Worm (Caenorhabditis elegans) whole organism, early embryonic: ENCODE data around the gene B0496.6.
A peak's percentile ranks its signal among the peaks of the same experiment; 100 is the strongest.

Experiments
- B0310.2 ChIP-seq: sonication (generic microtip); optimal IDR thresholded peaks from 2 replicates; lab custom pipeline; 2016; ENCODE audit warnings: mild to moderate bottlenecking, missing genetic modification characterization, missing compliant biosample characterization
- F13C5.2 ChIP-seq: sonication (generic microtip); optimal IDR thresholded peaks from 2 replicates; lab custom pipeline; 2017; ENCODE audit warnings: mild to moderate bottlenecking, missing genetic modification characterization, inconsistent platforms, missing compliant biosample characterization
- aly-1 ChIP-seq: sonication (generic microtip); optimal IDR thresholded peaks from 2 replicates; lab custom pipeline; 2016; ENCODE audit warnings: missing genetic modification characterization, missing compliant biosample characterization
- ama-1 ChIP-seq: fragments of 150-350 bp; optimal IDR thresholded peaks from 2 replicates; lab custom pipeline; 2014
- ceh-13 ChIP-seq: fragments of 200-800 bp; sonication (Bioruptor generic); optimal IDR thresholded peaks from 2 replicates; lab custom pipeline; 2018; ENCODE audit warnings: mild to moderate bottlenecking, missing genetic modification characterization, missing compliant biosample characterization
- ceh-36 ChIP-seq: sonication (generic microtip); optimal IDR thresholded peaks from 2 replicates; lab custom pipeline; 2016; ENCODE audit warnings: missing genetic modification characterization, inconsistent platforms, missing compliant biosample characterization
- ets-7 ChIP-seq: sonication (generic microtip); optimal IDR thresholded peaks from 2 replicates; lab custom pipeline; 2016; ENCODE audit warnings: missing genotype, missing genetic modification characterization, missing compliant biosample characterization
- flt-1 ChIP-seq: fragments of 200-800 bp; sonication (Bioruptor generic); IDR thresholded peaks from 2 replicates; pipeline ENCODE4 v1.3.6; 2022; ENCODE audit warnings: missing genetic modification characterization, missing compliant biosample characterization
- hmbx-1 ChIP-seq: sonication (generic microtip); optimal IDR thresholded peaks from 2 replicates; lab custom pipeline; 2016; ENCODE audit warnings: mild to moderate bottlenecking, missing genetic modification characterization, missing compliant biosample characterization
- hmg-4 ChIP-seq: fragments of 200-800 bp; sonication (Bioruptor generic); optimal IDR thresholded peaks from 2 replicates; lab custom pipeline; 2018; ENCODE audit warnings: mild to moderate bottlenecking, missing genetic modification characterization, missing compliant biosample characterization
- hnd-1 ChIP-seq: sonication (generic microtip); optimal IDR thresholded peaks from 2 replicates; lab custom pipeline; 2016; ENCODE audit warnings: missing genetic modification characterization, missing compliant biosample characterization
- pes-1 ChIP-seq: fragments of 200-800 bp; sonication (Bioruptor generic); IDR thresholded peaks from 2 replicates; pipeline ENCODE4 v1.3.6; 2022; ENCODE audit warnings: missing genetic modification reagents, missing genetic modification characterization, missing compliant biosample characterization
- scrt-1 ChIP-seq: fragments of 200-800 bp; sonication (Bioruptor generic); IDR thresholded peaks from 2 replicates; pipeline ENCODE4 v1.3.6; 2022; ENCODE audit warnings: missing genetic modification characterization, missing compliant biosample characterization
- sea-1 ChIP-seq: fragments of 200-800 bp; sonication (Bioruptor generic); conservative IDR thresholded peaks from 2 replicates; pipeline ENCODE4 v1.3.6; 2022; ENCODE audit warnings: missing genetic modification characterization, missing compliant biosample characterization
- tbx-11 ChIP-seq: fragments of 200-800 bp; sonication (Bioruptor generic); IDR thresholded peaks from 2 replicates; pipeline ENCODE4 v1.3.6; 2022; ENCODE audit warnings: missing genetic modification characterization, missing compliant biosample characterization
- tbx-37 ChIP-seq: fragments of 200-800 bp; sonication (Bioruptor generic); conservative IDR thresholded peaks from 2 replicates; pipeline ENCODE4 v1.3.6; 2022; ENCODE audit warnings: missing genetic modification reagents, missing genetic modification characterization, missing compliant biosample characterization
- tra-4 ChIP-seq: sonication (generic microtip); optimal IDR thresholded peaks from 2 replicates; lab custom pipeline; 2017; ENCODE audit warnings: missing genetic modification characterization, missing compliant biosample characterization

The B0496.6 gene

ce11 chrIV:7428998-7429397 is 10.1 kb downstream of the B0496.6 start:
- TF ChIP-seq tra-4 (tag; lab: Kevin White, UChicago) (no peak), hmg-4 (GFP tag; lab: Kevin White, UChicago) (no peak), hnd-1 (tag; lab: Kevin White, UChicago) (no peak), ets-7 (tag; lab: Kevin White, UChicago) (no peak), B0310.2 (tag; lab: Kevin White, UChicago) (no peak), aly-1 (tag; lab: Kevin White, UChicago) (no peak), ceh-36 (tag; lab: Kevin White, UChicago) (no peak), pes-1 (GFP tag; lab: Robert Waterston, UW) (no peak), ceh-13 (no peak), sea-1 (GFP tag; lab: Robert Waterston, UW) (no peak), ama-1 (lab: Kevin White, UChicago) (no peak), tbx-11 (no peak), scrt-1 (no peak), tbx-37 (GFP tag; lab: Robert Waterston, UW) (no peak), hmbx-1 (tag; lab: Kevin White, UChicago) (no peak), F13C5.2 (tag; lab: Kevin White, UChicago) (no peak), flt-1 (GFP tag; lab: Robert Waterston, UW) (no peak)

- TF ChIP-seq tra-4 (tag; lab: Kevin White, UChicago): no peak
- TF ChIP-seq sea-1 (GFP tag; lab: Robert Waterston, UW): no peak
- TF ChIP-seq hmbx-1 (tag; lab: Kevin White, UChicago): no peak
- no peak for TF ChIP-seq flt-1 (GFP tag; lab: Robert Waterston, UW)
- no peak for TF ChIP-seq pes-1 (GFP tag; lab: Robert Waterston, UW)
- no peak for TF ChIP-seq B0310.2 (tag; lab: Kevin White, UChicago)
- TF ChIP-seq aly-1 (tag; lab: Kevin White, UChicago): no peak
- TF ChIP-seq scrt-1: no peak
- no peak for TF ChIP-seq ets-7 (tag; lab: Kevin White, UChicago)
- TF ChIP-seq tbx-11: no peak
- TF ChIP-seq hnd-1 (tag; lab: Kevin White, UChicago): no peak
- no peak for TF ChIP-seq hmg-4 (GFP tag; lab: Kevin White, UChicago)
- TF ChIP-seq ceh-36 (tag; lab: Kevin White, UChicago): no peak
Observed at ce11 chrIV:7433858-7434257, 14.9 kb downstream of the B0496.6 start, which contains the start of gene B0496.11. B0496.11 (minus strand) TSS chrIV:7433958.

ce11 chrIV:7439377-7439776 is 20.5 kb downstream of the B0496.6 start:
- TF ChIP-seq ama-1 (lab: Kevin White, UChicago): no peak
- TF ChIP-seq aly-1 (tag; lab: Kevin White, UChicago): no peak
- no peak for TF ChIP-seq tbx-37 (GFP tag; lab: Robert Waterston, UW)
- no peak for TF ChIP-seq scrt-1
- TF ChIP-seq ceh-13: no peak
- no peak for TF ChIP-seq tra-4 (tag; lab: Kevin White, UChicago)

- TF ChIP-seq hmbx-1 (tag; lab: Kevin White, UChicago): no peak
- TF ChIP-seq pes-1 (GFP tag; lab: Robert Waterston, UW): no peak
- TF ChIP-seq sea-1 (GFP tag; lab: Robert Waterston, UW): no peak
- TF ChIP-seq tbx-37 (GFP tag; lab: Robert Waterston, UW): no peak
- no peak for TF ChIP-seq ceh-13
- no peak for TF ChIP-seq flt-1 (GFP tag; lab: Robert Waterston, UW)
- no peak for TF ChIP-seq tbx-11
- no peak for TF ChIP-seq hnd-1 (tag; lab: Kevin White, UChicago)
- TF ChIP-seq ama-1 (lab: Kevin White, UChicago): no peak
- TF ChIP-seq aly-1 (tag; lab: Kevin White, UChicago): no peak
- TF ChIP-seq B0310.2 (tag; lab: Kevin White, UChicago): no peak
- no peak for TF ChIP-seq hmg-4 (GFP tag; lab: Kevin White, UChicago)
- no peak for TF ChIP-seq ceh-36 (tag; lab: Kevin White, UChicago)
Observed at ce11 chrIV:7440238-7440637, 21.3 kb downstream of the B0496.6 start.

ce11 chrIV:7440985-7441384 is 22.1 kb downstream of the B0496.6 start:
- TF ChIP-seq flt-1 (GFP tag; lab: Robert Waterston, UW) (peak; percentile 33; the same call in 1 of the 2 replicates), pes-1 (GFP tag; lab: Robert Waterston, UW) (peak; percentile 53)

- TF ChIP-seq tbx-37 (GFP tag; lab: Robert Waterston, UW) (no peak), tbx-11 (no peak), scrt-1 (no peak), ets-7 (tag; lab: Kevin White, UChicago) (no peak), F13C5.2 (tag; lab: Kevin White, UChicago) (no peak), pes-1 (GFP tag; lab: Robert Waterston, UW) (no peak), sea-1 (GFP tag; lab: Robert Waterston, UW) (no peak), ceh-13 (no peak), hmbx-1 (tag; lab: Kevin White, UChicago) (no peak), B0310.2 (tag; lab: Kevin White, UChicago) (no peak), flt-1 (GFP tag; lab: Robert Waterston, UW) (no peak), ama-1 (lab: Kevin White, UChicago) (no peak), aly-1 (tag; lab: Kevin White, UChicago) (no peak), tra-4 (tag; lab: Kevin White, UChicago) (no peak), ceh-36 (tag; lab: Kevin White, UChicago) (no peak), hmg-4 (GFP tag; lab: Kevin White, UChicago) (no peak), hnd-1 (tag; lab: Kevin White, UChicago) (no peak)
Observed at ce11 chrIV:7445236-7445635, 26.3 kb downstream of the B0496.6 start, which contains the start of gene valv-1. valv-1 (minus strand) TSS chrIV:7445336.

- TF ChIP-seq ceh-36 (tag; lab: Kevin White, UChicago) (no peak), ceh-13 (no peak), tbx-37 (GFP tag; lab: Robert Waterston, UW) (no peak), hnd-1 (tag; lab: Kevin White, UChicago) (no peak), sea-1 (GFP tag; lab: Robert Waterston, UW) (no peak), B0310.2 (tag; lab: Kevin White, UChicago) (no peak)
Observed at ce11 chrIV:7445995-7446394, 27.1 kb downstream of the B0496.6 start, which contains the start of gene B0496.1. B0496.1 (plus strand) TSS chrIV:7446295.
